Worm (Caenorhabditis elegans): Measurements from ENCODE around the gene srg-69.

The srg-69 gene

DNA sequence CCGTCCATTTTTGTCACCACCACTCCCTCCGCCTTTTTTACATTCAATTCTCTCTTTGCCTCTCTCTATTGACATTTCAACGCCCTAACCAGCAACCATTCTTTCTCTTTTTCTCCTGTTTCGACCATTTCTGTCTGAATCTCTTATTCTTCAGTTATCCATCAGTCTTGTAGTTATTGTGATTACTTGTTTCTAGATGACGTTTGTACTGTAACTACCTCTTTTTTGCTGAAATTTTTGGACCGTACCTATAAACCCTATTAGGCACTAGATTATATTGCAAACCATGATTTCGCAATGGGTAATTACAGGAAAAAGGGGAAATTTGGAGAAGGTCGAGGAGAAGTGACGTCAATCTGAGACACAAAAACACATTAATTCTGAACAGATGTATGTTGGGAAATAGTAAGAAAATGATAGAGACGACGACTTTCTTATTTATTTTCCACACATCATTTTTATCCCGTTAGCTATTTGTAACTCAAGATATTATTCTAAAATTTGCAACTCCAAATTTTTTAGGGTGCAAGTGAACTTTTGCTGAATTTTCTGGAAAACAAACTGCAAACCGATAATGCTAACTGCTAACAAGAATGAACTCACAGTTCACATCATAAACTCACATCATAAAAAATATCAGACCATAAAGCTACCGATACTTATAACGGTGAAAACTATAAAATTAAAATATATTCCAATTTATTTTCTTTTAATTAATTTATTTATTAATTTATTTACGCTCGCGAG lies 35.1 kb upstream of the srg-69 start (continued):
- TF ChIP-seq zip-11 (GFP tag; IDR thresholded peaks at IDR 0.05) = no peak
- TF ChIP-seq duxl-1 (tag; optimal IDR thresholded peaks at IDR 0.05; ENCODE audit: poor library complexity) = no peak
- TF ChIP-seq ZK546.5 (tag; optimal IDR thresholded peaks at IDR 0.05) = no peak
- no peak for TF ChIP-seq nhr-25 (tag; optimal IDR thresholded peaks at IDR 0.05; ENCODE audit: borderline replicate concordance, insufficient read depth)
- peak; percentile 70 for TF ChIP-seq pqm-1 (tag; optimal IDR thresholded peaks at IDR 0.05)
- TF ChIP-seq egl-43 (GFP tag; IDR thresholded peaks at IDR 0.05) = no peak
- TF ChIP-seq D1046.2 (GFP tag; IDR thresholded peaks at IDR 0.05) = no peak
- no peak for TF ChIP-seq F10B5.3 (tag; optimal IDR thresholded peaks at IDR 0.05)
- TF ChIP-seq aha-1 (tag) = peak; percentile 52
- TF ChIP-seq ceh-28 (tag; optimal IDR thresholded peaks at IDR 0.05) = no peak
- no peak for TF ChIP-seq zag-1 (tag; optimal IDR thresholded peaks at IDR 0.05)
- TF ChIP-seq nhr-41 (GFP tag; IDR thresholded peaks at IDR 0.05) = no peak
- TF ChIP-seq nhr-6 (tag; optimal IDR thresholded peaks at IDR 0.05) = no peak
- TF ChIP-seq ztf-7 (tag; optimal IDR thresholded peaks at IDR 0.05) = no peak
- no peak for TF ChIP-seq aly-2 (tag; optimal IDR thresholded peaks at IDR 0.05)
- no peak for TF ChIP-seq F26F4.8 (GFP tag; conservative IDR thresholded peaks at IDR 0.05)
- TF ChIP-seq cey-2 (tag; optimal IDR thresholded peaks at IDR 0.05; ENCODE audit: borderline replicate concordance, insufficient read depth) = peak; percentile 34
- TF ChIP-seq daf-16 (GFP tag; optimal IDR thresholded peaks at IDR 0.05) = no peak
- peak; percentile 56 for TF ChIP-seq daf-16 (tag; optimal IDR thresholded peaks at IDR 0.05)
- TF ChIP-seq lsy-2 (tag; optimal IDR thresholded peaks at IDR 0.05) = no peak
- TF ChIP-seq ztf-11 (tag; optimal IDR thresholded peaks at IDR 0.05) = no peak
- TF ChIP-seq Y48G9A.11 (GFP tag; IDR thresholded peaks at IDR 0.05) = no peak
- TF ChIP-seq T26A8.4 (GFP tag; IDR thresholded peaks at IDR 0.05) = 0 out of 2 replicates have a peak, but pooled peaks have one; percentile 27
- TF ChIP-seq nhr-76 (tag; optimal IDR thresholded peaks at IDR 0.05) = no peak
- TF ChIP-seq egl-27 (tag; optimal IDR thresholded peaks at IDR 0.05) = no peak
- no peak for TF ChIP-seq arid-1 (GFP tag; conservative IDR thresholded peaks at IDR 0.05)
- peak; percentile 7 for TF ChIP-seq rbr-2 (tag; optimal IDR thresholded peaks at IDR 0.05)
- TF ChIP-seq tag-97 (GFP tag; IDR thresholded peaks at IDR 0.05) = no peak
- TF ChIP-seq nhr-11 (tag; optimal IDR thresholded peaks at IDR 0.05) = no peak
- TF ChIP-seq Y75B8A.6 (GFP tag; IDR thresholded peaks at IDR 0.05) = no peak
- peak in 1 of 2 experiments; percentile 10 for TF ChIP-seq hif-1 (tag; optimal IDR thresholded peaks at IDR 0.05)
- no peak for TF ChIP-seq nhr-237 (tag; optimal IDR thresholded peaks at IDR 0.05)
- TF ChIP-seq mep-1 (tag; optimal IDR thresholded peaks at IDR 0.05) = no peak
- no peak for TF ChIP-seq ZK337.2 (GFP tag; IDR thresholded peaks at IDR 0.05)
- TF ChIP-seq daf-8 (GFP tag; IDR thresholded peaks at IDR 0.05) = no peak

DNA sequence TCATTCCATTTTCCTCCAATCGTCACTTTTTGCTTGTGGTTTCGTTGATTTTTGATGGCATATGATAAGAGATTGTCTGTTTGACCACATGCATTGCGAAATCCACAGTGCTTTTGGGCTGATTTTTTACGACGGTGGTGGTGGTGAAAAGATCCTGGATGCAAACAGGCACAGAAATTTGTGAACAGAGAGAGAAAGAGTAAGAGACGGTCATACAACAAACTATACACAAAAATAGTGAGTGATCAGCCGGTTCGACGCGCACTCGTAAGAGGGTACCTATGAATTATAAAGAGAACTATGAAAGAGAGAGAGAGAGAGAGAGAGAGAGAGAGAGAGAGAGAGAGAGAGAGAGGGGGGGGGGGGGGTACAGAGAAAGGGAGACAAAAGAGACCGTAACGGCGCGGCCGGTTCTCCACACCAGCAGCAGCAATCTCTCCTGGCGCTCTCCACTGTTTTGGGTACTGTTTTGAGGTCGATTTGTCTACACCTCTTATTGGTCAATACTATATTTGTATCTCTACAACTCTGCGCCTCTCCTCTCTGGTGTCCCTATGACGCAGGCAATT lies 33.7 kb upstream of the srg-69 start:
- peak; percentile 25 to 38 for TF ChIP-seq lsy-2 (tag; optimal IDR thresholded peaks at IDR 0.05)
- peak; percentile 42 for TF ChIP-seq rbr-2 (tag; optimal IDR thresholded peaks at IDR 0.05)
- no peak for TF ChIP-seq lir-3 (tag; optimal IDR thresholded peaks at IDR 0.05)
- peak; percentile 27 for TF ChIP-seq aha-1 (tag)
- TF ChIP-seq nhr-48 (tag; optimal IDR thresholded peaks at IDR 0.05) = peak; percentile 96
- TF ChIP-seq T26A8.4 (GFP tag; IDR thresholded peaks at IDR 0.05) = 0 out of 2 replicates have a peak, but pooled peaks have one; percentile 60
- TF ChIP-seq snpc-1.2 (GFP tag; IDR thresholded peaks at IDR 0.05) = no peak
- TF ChIP-seq Y75B8A.6 (GFP tag; IDR thresholded peaks at IDR 0.05) = no peak
- TF ChIP-seq nhr-42 (GFP tag; IDR thresholded peaks at IDR 0.05) = 0 out of 2 replicates have a peak, but pooled peaks have one; percentile 15
- no peak for TF ChIP-seq F26F4.8 (GFP tag; conservative IDR thresholded peaks at IDR 0.05)
- no peak for TF ChIP-seq lin-1 (GFP tag; IDR thresholded peaks at IDR 0.05)
- peak; percentile 66 for TF ChIP-seq nhr-28 (tag; optimal IDR thresholded peaks at IDR 0.05)
- TF ChIP-seq hif-1 (tag; optimal IDR thresholded peaks at IDR 0.05) = peak in 1 of 2 experiments; percentile 46
- TF ChIP-seq nhr-102 (tag; optimal IDR thresholded peaks at IDR 0.05) = peak; percentile 82
- TF ChIP-seq mdl-1 (tag; optimal IDR thresholded peaks at IDR 0.05) = peak in 1 of 2 experiments; percentile 41
- TF ChIP-seq R02D3.7 (tag; optimal IDR thresholded peaks at IDR 0.05) = no peak
- no peak for TF ChIP-seq ceh-44 (GFP tag; IDR thresholded peaks at IDR 0.05)
- no peak for TF ChIP-seq lin-38 (GFP tag; IDR thresholded peaks at IDR 0.05)
- TF ChIP-seq cey-2 (tag; optimal IDR thresholded peaks at IDR 0.05; ENCODE audit: borderline replicate concordance, insufficient read depth) = no peak
- peak; percentile 67 for TF ChIP-seq pqm-1 (tag; optimal IDR thresholded peaks at IDR 0.05)
- peak in 1 of 2 experiments; percentile 98 for TF ChIP-seq unc-62 (GFP tag; optimal IDR thresholded peaks at IDR 0.05 in 1 of 2)
- no peak for TF ChIP-seq unc-62 (tag; optimal IDR thresholded peaks at IDR 0.05)
